Fruit fly (Drosophila melanogaster): ENCODE measurements around the gene CG7573.
A peak's percentile ranks its signal among the peaks of the same experiment; 100 is the strongest.

Gene CG7573

dm6 chr3L:11317464-11317863 is 5.9 kb downstream of the CG7573 start:
- no peak for TF ChIP-seq pan (optimal IDR thresholded peaks at IDR 0.05)
- TF ChIP-seq fru (GFP tag; optimal IDR thresholded peaks at IDR 0.05): no peak
- TF ChIP-seq Rel (GFP tag; optimal IDR thresholded peaks at IDR 0.05): no peak
- TF ChIP-seq Rel (tag; optimal IDR thresholded peaks at IDR 0.05): no peak
- no peak for TF ChIP-seq Vsx2 (GFP tag; optimal IDR thresholded peaks at IDR 0.05; ENCODE audit: partially characterized antibody)
- TF ChIP-seq psq (GFP tag; optimal IDR thresholded peaks at IDR 0.05): no peak
- no peak for TF ChIP-seq tai (GFP tag; optimal IDR thresholded peaks at IDR 0.05)
- no peak for TF ChIP-seq HLH106 (tag; optimal IDR thresholded peaks at IDR 0.05)
- TF ChIP-seq sage (GFP tag; optimal IDR thresholded peaks at IDR 0.05): no peak
- no peak for TF ChIP-seq Dif (GFP tag; optimal IDR thresholded peaks at IDR 0.05; ENCODE audit: partially characterized antibody)
- TF ChIP-seq Mio (GFP tag; optimal IDR thresholded peaks at IDR 0.05): no peak
- no peak for TF ChIP-seq h (GFP tag; optimal IDR thresholded peaks at IDR 0.05)
- TF ChIP-seq jim (GFP tag; optimal IDR thresholded peaks at IDR 0.05): no peak
- no peak for TF ChIP-seq woc (GFP tag; optimal IDR thresholded peaks at IDR 0.05)
- no peak for TF ChIP-seq br (GFP tag; optimal IDR thresholded peaks at IDR 0.05)
- no peak for TF ChIP-seq ey (GFP tag; optimal IDR thresholded peaks at IDR 0.05)
- no peak for TF ChIP-seq rgr (GFP tag; optimal IDR thresholded peaks at IDR 0.05)
- TF ChIP-seq Hr83 (GFP tag; optimal IDR thresholded peaks at IDR 0.05; ENCODE audit: poor library complexity, severe bottlenecking): no peak

DNA sequence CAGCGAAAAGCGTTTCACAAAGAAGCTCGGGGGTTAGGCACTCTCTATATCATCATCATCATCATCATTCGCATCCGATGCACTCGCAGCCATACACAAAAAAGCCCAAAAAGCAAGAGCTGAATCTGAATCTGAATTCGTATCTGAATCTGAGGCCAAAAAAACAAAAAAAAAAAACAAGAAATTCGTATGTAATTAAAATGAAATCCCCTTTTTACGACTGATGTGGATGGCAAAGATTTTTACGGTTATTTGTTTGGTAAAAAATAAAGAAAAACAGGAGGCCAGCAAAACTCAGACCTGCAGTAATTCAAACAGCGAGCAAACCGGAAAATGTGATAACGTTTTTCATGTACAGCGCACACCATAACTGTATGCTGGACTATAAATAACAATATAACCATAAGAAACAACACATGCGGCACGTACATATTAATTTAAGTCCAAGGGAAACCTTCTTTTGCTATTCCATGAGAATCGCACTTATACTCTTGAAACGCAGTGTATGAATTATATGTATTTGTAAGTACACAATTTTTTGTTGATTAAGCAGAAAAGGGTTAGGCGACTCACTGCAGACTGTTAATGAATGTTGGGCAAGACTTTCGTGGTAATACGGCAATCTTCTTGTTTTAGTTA is 7.1 kb downstream of the CG7573 start:
- TF ChIP-seq h (GFP tag; optimal IDR thresholded peaks at IDR 0.05): peak; percentile 92
- peak; percentile 92 for TF ChIP-seq ey (GFP tag; optimal IDR thresholded peaks at IDR 0.05)
- TF ChIP-seq OdsH (GFP tag; optimal IDR thresholded peaks at IDR 0.05): peak; percentile 85
- peak; percentile 47 for TF ChIP-seq Rel (GFP tag; optimal IDR thresholded peaks at IDR 0.05)
- TF ChIP-seq Rel (tag; optimal IDR thresholded peaks at IDR 0.05): peak; percentile 91
- peak; percentile 87 for TF ChIP-seq Hnf4 (GFP tag; optimal IDR thresholded peaks at IDR 0.05)
- peak; percentile 39 for TF ChIP-seq brk (GFP tag; optimal IDR thresholded peaks at IDR 0.05)
- peak; percentile 76 for TF ChIP-seq Hr83 (GFP tag; optimal IDR thresholded peaks at IDR 0.05; ENCODE audit: poor library complexity, severe bottlenecking)
- no peak for TF ChIP-seq usp (GFP tag; optimal IDR thresholded peaks at IDR 0.05)
- peak; percentile 89 for TF ChIP-seq Sp1 (GFP tag; optimal IDR thresholded peaks at IDR 0.05)
- no peak for TF ChIP-seq jim (GFP tag; optimal IDR thresholded peaks at IDR 0.05)
- TF ChIP-seq foxo (GFP tag; optimal IDR thresholded peaks at IDR 0.05): peak; percentile 80 to 90
- TF ChIP-seq dsf (GFP tag; optimal IDR thresholded peaks at IDR 0.05; ENCODE audit: borderline replicate concordance): peak; percentile 47
- peak; percentile 87 for TF ChIP-seq br (GFP tag; optimal IDR thresholded peaks at IDR 0.05)
- no peak for TF ChIP-seq dl (GFP tag; optimal IDR thresholded peaks at IDR 0.05; ENCODE audit: insufficient read depth in 1 of 2, partially characterized antibody in 2 of 2)
- TF ChIP-seq dmrt93B (GFP tag; optimal IDR thresholded peaks at IDR 0.05): peak; percentile 83
- no peak for TF ChIP-seq N (GFP tag; optimal IDR thresholded peaks at IDR 0.05)
- peak; percentile 72 for TF ChIP-seq sv (GFP tag; optimal IDR thresholded peaks at IDR 0.05)
- TF ChIP-seq Vsx2 (GFP tag; optimal IDR thresholded peaks at IDR 0.05; ENCODE audit: partially characterized antibody): no peak
- peak; percentile 79 for TF ChIP-seq woc (GFP tag; optimal IDR thresholded peaks at IDR 0.05)
- TF ChIP-seq rgr (GFP tag; optimal IDR thresholded peaks at IDR 0.05): peak; percentile 86
- no peak for TF ChIP-seq Myc (optimal IDR thresholded peaks at IDR 0.05)
- no peak for TF ChIP-seq Dif (GFP tag; optimal IDR thresholded peaks at IDR 0.05; ENCODE audit: partially characterized antibody)
- peak; percentile 86 for TF ChIP-seq sage (GFP tag; optimal IDR thresholded peaks at IDR 0.05)
- TF ChIP-seq fru (GFP tag; optimal IDR thresholded peaks at IDR 0.05): peak; percentile 83
- TF ChIP-seq psq (GFP tag; optimal IDR thresholded peaks at IDR 0.05): peak; percentile 84
- peak; percentile 71 for TF ChIP-seq tai (GFP tag; optimal IDR thresholded peaks at IDR 0.05)
- peak; percentile 91 for TF ChIP-seq HLH106 (tag; optimal IDR thresholded peaks at IDR 0.05)
- TF ChIP-seq CrebA (GFP tag; optimal IDR thresholded peaks at IDR 0.05; ENCODE audit: borderline replicate concordance): peak; percentile 20
- no peak for TF ChIP-seq Abd-B (GFP tag; optimal IDR thresholded peaks at IDR 0.05)
- TF ChIP-seq Jra (GFP tag; optimal IDR thresholded peaks at IDR 0.05): peak; percentile 65
- TF ChIP-seq lola (GFP tag; optimal IDR thresholded peaks at IDR 0.05): no peak
- peak; percentile 94 for TF ChIP-seq CG32264 (GFP tag; optimal IDR thresholded peaks at IDR 0.05)
- TF ChIP-seq CG9705 (GFP tag; optimal IDR thresholded peaks at IDR 0.05): peak; percentile 87
- peak; percentile 65 for TF ChIP-seq Mio (GFP tag; optimal IDR thresholded peaks at IDR 0.05)
- TF ChIP-seq GATAd (GFP tag; optimal IDR thresholded peaks at IDR 0.05): peak; percentile 36
- no peak for TF ChIP-seq pan (optimal IDR thresholded peaks at IDR 0.05)
- no peak for TF ChIP-seq Hr78 (GFP tag; optimal IDR thresholded peaks at IDR 0.05)
- peak; percentile 46 for TF ChIP-seq Dfd (GFP tag; optimal IDR thresholded peaks at IDR 0.05)
